Fruit fly (Drosophila melanogaster) whole organism, prepupa: ENCODE data around the gene CG46434.

Experiments used
- Blimp-1 ChIP-seq: fragments of 200-800 bp; sonication (Bioruptor generic); optimal IDR thresholded peaks from 3 replicates; lab custom pipeline; 2017; ENCODE audit warnings: missing biosample characterization, missing genetic modification characterization, mild to moderate bottlenecking, moderate library complexity, missing genetic modification reagents
- CG10631 ChIP-seq: fragments of 200-800 bp; sonication (Bioruptor generic); optimal IDR thresholded peaks from 2 replicates; lab custom pipeline; 2016; ENCODE audit warnings: missing biosample characterization, missing genetic modification characterization
- CG3032 ChIP-seq: fragments of 200-800 bp; optimal IDR thresholded peaks from 2 replicates; lab custom pipeline; 2019; ENCODE audit warnings: missing biosample characterization, mild to moderate bottlenecking, missing genetic modification characterization, moderate library complexity
- CG3919 ChIP-seq: fragments of 200-800 bp; sonication (Bioruptor generic); optimal IDR thresholded peaks from 3 replicates; lab custom pipeline; 2016; ENCODE audit warnings: missing biosample characterization, missing genetic modification characterization
- CG4318 ChIP-seq: fragments of 200-800 bp; sonication (Bioruptor generic); optimal IDR thresholded peaks from 3 replicates; lab custom pipeline; 2017; ENCODE audit warnings: missing biosample characterization, mild to moderate bottlenecking, missing genetic modification characterization
- CG6792 ChIP-seq: fragments of 200-800 bp; sonication (Bioruptor generic); optimal IDR thresholded peaks from 3 replicates; lab custom pipeline; 2016; ENCODE audit warnings: missing biosample characterization, missing genetic modification characterization
- CG6808 ChIP-seq: fragments of 200-800 bp; sonication (Bioruptor generic); optimal IDR thresholded peaks from 3 replicates; lab custom pipeline; 2017; ENCODE audit warnings: missing biosample characterization, missing genetic modification characterization, mild to moderate bottlenecking, moderate library complexity, missing genetic modification reagents
- CG6854 ChIP-seq: fragments of 200-800 bp; sonication (Bioruptor generic); optimal IDR thresholded peaks from 2 replicates; lab custom pipeline; 2017; ENCODE audit warnings: missing biosample characterization, mild to moderate bottlenecking, missing genetic modification characterization
- CG8319 ChIP-seq: fragments of 200-800 bp; sonication (Bioruptor generic); optimal IDR thresholded peaks from 3 replicates; lab custom pipeline; 2016; ENCODE audit warnings: missing biosample characterization, missing genetic modification characterization
- CG8632 ChIP-seq: fragments of 200-800 bp; sonication (Bioruptor generic); optimal IDR thresholded peaks from 3 replicates; lab custom pipeline; 2016; ENCODE audit warnings: missing biosample characterization, missing genetic modification characterization
- CG9139 ChIP-seq: fragments of 200-800 bp; sonication (Bioruptor generic); optimal IDR thresholded peaks from 3 replicates; lab custom pipeline; 2017; ENCODE audit warnings: missing biosample characterization, mild to moderate bottlenecking, missing genetic modification characterization
- Eip78C ChIP-seq: fragments of 200-800 bp; sonication (Bioruptor generic); peaks from one replicate; lab custom pipeline; 2016; ENCODE audit warnings: missing biosample characterization, missing genetic modification characterization
- Eip93F ChIP-seq: fragments of 200-800 bp; sonication (Bioruptor generic); optimal IDR thresholded peaks from 2 replicates; lab custom pipeline; 2016; ENCODE audit warnings: missing biosample characterization, mild to moderate bottlenecking, missing genetic modification characterization
- Ets96B ChIP-seq: fragments of 200-800 bp; optimal IDR thresholded peaks from 2 replicates; lab custom pipeline; 2019; ENCODE audit warnings: missing biosample characterization, mild to moderate bottlenecking, missing genetic modification characterization, moderate library complexity
- Hr38 ChIP-seq: sonication (Bioruptor generic); optimal IDR thresholded peaks from 2 replicates; lab custom pipeline; 2016; ENCODE audit warnings: missing biosample characterization, missing genetic modification characterization
- Hr39 ChIP-seq: fragments of 200-800 bp; sonication (Bioruptor generic); optimal IDR thresholded peaks from 2 replicates; lab custom pipeline; 2016; ENCODE audit warnings: missing biosample characterization, missing genetic modification characterization
- Hr4 ChIP-seq: fragments of 200-800 bp; sonication (Bioruptor generic); optimal IDR thresholded peaks from 3 replicates; lab custom pipeline; 2016; ENCODE audit warnings: missing biosample characterization, missing genetic modification characterization
- Lpt ChIP-seq: fragments of 200-800 bp; sonication (Bioruptor generic); optimal IDR thresholded peaks from 3 replicates; lab custom pipeline; 2016; ENCODE audit warnings: missing biosample characterization, missing genetic modification characterization
- Smox ChIP-seq: fragments of 200-800 bp; sonication (Bioruptor generic); optimal IDR thresholded peaks from 3 replicates; lab custom pipeline; 2016; ENCODE audit warnings: missing biosample characterization, missing genetic modification characterization
- Sox14 ChIP-seq: fragments of 200-800 bp; sonication (Bioruptor generic); optimal IDR thresholded peaks from 3 replicates; lab custom pipeline; 2016; ENCODE audit warnings: missing biosample characterization, missing genetic modification characterization
- Sox15 ChIP-seq: fragments of 200-800 bp; sonication (Bioruptor generic); optimal IDR thresholded peaks from 3 replicates; lab custom pipeline; 2016; ENCODE audit warnings: missing biosample characterization, missing genetic modification characterization
- achi ChIP-seq: fragments of 200-800 bp; sonication (Bioruptor generic); optimal IDR thresholded peaks from 3 replicates; lab custom pipeline; 2016; ENCODE audit warnings: missing biosample characterization, missing genetic modification characterization
- dsx ChIP-seq: fragments of 200-800 bp; optimal IDR thresholded peaks from 3 replicates; lab custom pipeline; 2019; ENCODE audit warnings: missing biosample characterization, mild to moderate bottlenecking, missing genetic modification characterization, moderate library complexity; ENCODE audit not compliant: poor library complexity, severe bottlenecking
- esn ChIP-seq: fragments of 200-800 bp; sonication (Bioruptor generic); optimal IDR thresholded peaks from 2 replicates; lab custom pipeline; 2016; ENCODE audit warnings: missing biosample characterization, mild to moderate bottlenecking, missing genetic modification characterization, moderate library complexity
- fd59A ChIP-seq: fragments of 200-800 bp; sonication (Bioruptor generic); optimal IDR thresholded peaks from 2 replicates; lab custom pipeline; 2017; ENCODE audit warnings: missing biosample characterization, mild to moderate bottlenecking, missing genetic modification characterization, missing genetic modification reagents
- fd85E ChIP-seq: fragments of 200-800 bp; sonication (Bioruptor generic); optimal IDR thresholded peaks from 3 replicates; lab custom pipeline; 2016; ENCODE audit warnings: missing biosample characterization, missing genetic modification characterization
- fkh ChIP-seq: fragments of 200-800 bp; sonication (Bioruptor generic); optimal IDR thresholded peaks from 3 replicates; lab custom pipeline; 2017; ENCODE audit warnings: missing biosample characterization, mild to moderate bottlenecking, missing genetic modification characterization, moderate library complexity
- lz ChIP-seq: fragments of 200-800 bp; sonication (Bioruptor generic); optimal IDR thresholded peaks from 3 replicates; lab custom pipeline; 2016; ENCODE audit warnings: missing biosample characterization, missing genetic modification characterization
- net ChIP-seq: fragments of 200-800 bp; sonication (Bioruptor generic); optimal IDR thresholded peaks from 3 replicates; lab custom pipeline; 2016; ENCODE audit warnings: missing biosample characterization, missing genetic modification characterization
- salr ChIP-seq, 2 experiments: fragments of 200-800 bp; sonication (Bioruptor generic); optimal IDR thresholded peaks; 3 replicates each; lab custom pipeline; 2016 to 2018; ENCODE audit warnings: missing biosample characterization in 2 of 2, missing genetic modification characterization in 2 of 2, mild to moderate bottlenecking in 1 of 2
- spab ChIP-seq: fragments of 200-800 bp; sonication (Bioruptor generic); optimal IDR thresholded peaks from 2 replicates; lab custom pipeline; 2017; ENCODE audit warnings: missing biosample characterization, mild to moderate bottlenecking, missing genetic modification characterization, missing genetic modification reagents
- svp ChIP-seq: fragments of 200-800 bp; sonication (Bioruptor generic); peaks from one replicate; lab custom pipeline; 2016; ENCODE audit warnings: missing biosample characterization, missing genetic modification characterization
- vri ChIP-seq: fragments of 200-800 bp; sonication (Bioruptor generic); optimal IDR thresholded peaks from 3 replicates; lab custom pipeline; 2016; ENCODE audit warnings: missing biosample characterization, mild to moderate bottlenecking, missing genetic modification characterization

CG46434 gene

DNA sequence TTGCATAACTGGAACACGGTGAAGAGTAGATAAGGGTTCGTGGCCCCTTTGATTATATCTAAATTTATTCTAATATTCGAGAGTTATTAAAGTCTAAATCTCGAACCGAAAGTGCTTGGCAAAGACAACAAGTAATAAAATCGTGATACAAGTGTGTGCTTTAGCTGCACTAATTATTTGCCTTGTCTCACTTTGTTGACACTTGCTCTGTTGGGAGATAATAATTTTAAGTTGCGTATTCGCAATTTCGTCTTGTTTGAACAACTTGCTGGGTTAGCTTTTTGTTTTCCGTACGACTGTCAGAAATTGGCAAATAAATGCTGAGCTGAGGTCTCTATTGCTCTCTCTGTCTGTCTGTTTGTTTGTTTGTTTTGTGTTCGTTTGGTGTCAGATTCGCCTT lies 39.3 kb downstream of the CG46434 start:
- no peak for TF ChIP-seq Sox14
- no peak for TF ChIP-seq fd59A (GFP tag; lab: Kevin White, UChicago)
- no peak for TF ChIP-seq Lpt (GFP tag; lab: Kevin White, UChicago)
- no peak for TF ChIP-seq spab (GFP tag; lab: Kevin White, UChicago)
- TF ChIP-seq Hr38 (GFP tag; lab: Kevin White, UChicago), result no peak
- TF ChIP-seq vri (GFP tag; lab: Kevin White, UChicago), result peak; percentile 15
- TF ChIP-seq fkh (GFP tag; lab: Kevin White, UChicago), result peak; percentile 78
- TF ChIP-seq Smox, result no peak
- no peak for TF ChIP-seq Hr39
- peak; percentile 38 for TF ChIP-seq Eip78C (GFP tag; lab: Kevin White, UChicago)

DNA sequence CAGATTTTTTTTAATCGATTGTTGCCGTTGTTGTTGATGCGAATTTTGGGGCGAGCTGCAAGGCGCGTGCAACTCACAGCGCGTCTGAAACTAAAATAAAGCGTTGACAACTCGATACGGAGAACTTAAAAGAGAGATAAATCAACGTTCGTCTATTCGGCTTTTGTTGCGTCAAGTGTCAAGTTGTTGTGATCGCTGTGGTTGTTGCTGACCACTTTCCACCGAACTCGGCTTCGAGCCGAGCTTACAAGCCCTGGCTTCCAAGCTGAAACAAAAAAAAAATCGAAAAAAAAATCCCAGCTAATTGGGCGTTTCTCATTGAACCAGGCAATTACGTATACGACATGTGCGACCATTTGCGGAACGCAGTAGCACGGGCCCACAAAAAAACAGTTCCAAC lies 40.2 kb downstream of the CG46434 start, which contains the start of gene CG9452:
Gene CG9452 (minus strand): TSS at position 101 of the 400 bp plus-strand sequence.
- no peak for TF ChIP-seq net (GFP tag; lab: Kevin White, UChicago)
- no peak for TF ChIP-seq Sox14
- no peak for TF ChIP-seq CG4318 (GFP tag; lab: Kevin White, UChicago)
- no peak for TF ChIP-seq salr (GFP tag; optimal IDR thresholded peaks at IDR 0.05; lab: Kevin White, UChicago)

DNA sequence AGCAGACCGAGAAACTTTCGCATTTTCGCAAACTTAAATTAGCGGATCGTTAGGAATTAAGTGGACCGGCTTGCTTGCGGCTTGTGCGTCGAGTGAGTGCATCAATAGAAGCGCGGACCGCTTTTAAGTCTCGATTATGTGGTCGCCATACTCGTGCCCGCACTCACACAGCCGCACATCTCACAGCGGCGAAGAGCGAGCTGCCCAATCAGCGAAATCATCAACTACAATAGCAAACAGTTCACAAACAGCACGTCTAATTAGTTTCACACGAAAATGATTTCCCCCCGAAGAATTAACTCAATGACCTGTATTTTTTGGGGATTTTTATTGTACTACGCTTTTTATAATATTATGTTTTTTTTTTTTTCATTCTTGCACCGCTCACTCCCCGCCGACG lies 43.3 kb downstream of the CG46434 start, which contains the start of gene CG9451:
Gene CG9451 (minus strand): TSS at position 101 of the 400 bp plus-strand sequence.
- TF ChIP-seq Eip78C (GFP tag; lab: Kevin White, UChicago) (no peak), CG8632 (no peak), Sox15 (GFP tag; lab: Kevin White, UChicago) (no peak), CG8319 (GFP tag; lab: Kevin White, UChicago) (no peak), svp (no peak), Hr4 (GFP tag; lab: Kevin White, UChicago) (no peak), fd85E (no peak), CG3919 (GFP tag; lab: Kevin White, UChicago) (no peak), CG6808 (no peak), lz (no peak), Eip93F (GFP tag; lab: Kevin White, UChicago) (no peak), Ets96B (tag; lab: Kevin White, UChicago) (no peak), esn (GFP tag; lab: Kevin White, UChicago) (no peak), achi (GFP tag; lab: Kevin White, UChicago) (no peak), Blimp-1 (no peak), CG3032 (tag; lab: Kevin White, UChicago) (no peak), CG10631 (no peak), CG6854 (GFP tag; lab: Kevin White, UChicago) (no peak)

DNA sequence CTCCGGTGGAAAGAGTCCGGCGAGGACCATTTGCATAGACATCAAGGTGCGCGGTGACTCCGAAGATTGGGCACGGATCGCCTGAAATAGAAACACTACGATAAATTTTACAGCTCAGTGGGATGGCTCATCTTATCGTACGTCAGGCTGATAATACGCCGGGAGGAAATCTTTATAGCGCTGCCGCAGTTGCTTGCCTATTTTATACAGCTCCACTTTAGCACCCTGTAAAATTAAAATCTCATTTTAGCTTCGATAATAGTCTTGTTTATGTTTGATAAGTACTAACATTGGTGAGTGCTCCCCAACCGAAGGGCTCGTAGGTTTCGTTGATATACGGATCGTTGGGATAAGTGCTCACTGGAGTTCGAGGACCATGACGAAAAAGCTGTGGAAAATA lies 44.7 kb downstream of the CG46434 start:
- TF ChIP-seq fkh (GFP tag; lab: Kevin White, UChicago) (peak; percentile 26), dsx (GFP tag; lab: Kevin White, UChicago) (no peak)
- TF ChIP-seq, all 60 proteins: peak for 1

DNA sequence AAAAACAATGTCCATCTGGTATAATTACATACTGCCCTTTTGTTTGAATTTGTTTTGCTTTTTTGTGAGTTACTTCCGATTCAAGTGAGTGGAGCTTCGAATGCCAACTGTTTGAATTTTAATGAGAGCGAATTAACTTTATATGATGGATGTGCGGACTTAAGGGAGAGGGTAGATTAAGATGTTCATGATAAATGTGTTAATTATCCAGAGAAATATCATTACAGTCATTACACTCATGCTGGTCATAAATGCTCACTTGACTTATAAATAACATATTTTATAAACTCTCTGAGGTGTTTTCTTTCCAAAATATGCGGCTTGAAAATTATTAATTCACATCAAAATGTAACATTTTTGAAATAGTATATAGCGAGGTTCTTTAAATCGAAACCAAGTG lies 46.4 kb downstream of the CG46434 start, which contains the start of gene CG9449:
Gene CG9449 (minus strand): TSS at position 101 of the 400 bp plus-strand sequence.
- TF ChIP-seq CG9139 (GFP tag; lab: Kevin White, UChicago), result no peak
- peak; percentile 47 for TF ChIP-seq fkh (GFP tag; lab: Kevin White, UChicago)

DNA sequence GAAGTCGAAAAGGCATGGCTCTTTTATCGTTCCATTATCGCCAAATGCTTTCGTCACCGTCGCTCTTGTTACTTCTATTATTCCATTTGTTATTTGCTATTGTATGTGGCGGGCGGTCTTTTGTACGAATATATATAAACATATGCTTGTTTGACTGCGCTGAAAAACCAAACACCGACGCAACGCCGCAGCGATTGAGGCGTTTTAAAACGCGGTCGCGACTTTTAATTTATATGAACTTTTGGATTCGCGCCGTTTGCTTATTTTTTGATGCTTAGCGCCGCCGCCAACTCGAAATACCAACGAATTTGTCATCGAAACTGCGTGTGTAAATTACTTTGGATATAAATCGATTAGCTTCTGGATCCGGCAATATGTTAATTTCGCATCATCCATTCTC lies 46.9 kb downstream of the CG46434 start:
- TF ChIP-seq CG6792 (GFP tag; lab: Kevin White, UChicago) (no peak), CG3919 (GFP tag; lab: Kevin White, UChicago) (no peak), Ets96B (tag; lab: Kevin White, UChicago) (no peak), CG9139 (GFP tag; lab: Kevin White, UChicago) (no peak)
